Worm (Caenorhabditis elegans) whole organism, L2 larva: Measurements from ENCODE around the gene W07E11.1.
"Not testable (repeated sequence)": the region's sequence is repeated elsewhere in the genome, so short reads cannot be mapped to it uniquely, and the experiment has no call there.

Source experiments
- C34F6.9 ChIP-seq: fragments of 150-350 bp; optimal IDR thresholded peaks from 2 replicates; lab custom pipeline; 2014; ENCODE audit warnings: missing biosample characterization, missing genetic modification characterization
- F13H6.1 ChIP-seq: sonication (generic microtip); optimal IDR thresholded peaks from 2 replicates; lab custom pipeline; 2016; ENCODE audit warnings: missing genetic modification characterization, missing compliant biosample characterization
- ZK546.5 ChIP-seq: sonication (generic microtip); optimal IDR thresholded peaks from 2 replicates; lab custom pipeline; 2017; ENCODE audit warnings: missing biosample characterization, missing genetic modification characterization
- aly-2 ChIP-seq: fragments of 150-350 bp; optimal IDR thresholded peaks from 2 replicates; lab custom pipeline; 2014; ENCODE audit warnings: missing biosample characterization, missing genetic modification characterization
- blmp-1 ChIP-seq: sonication (generic microtip); optimal IDR thresholded peaks from 2 replicates; lab custom pipeline; 2017; ENCODE audit warnings: missing genetic modification characterization, mild to moderate bottlenecking, missing compliant biosample characterization, antibody characterized with exemption, moderate library complexity; ENCODE audit not compliant: insufficient read depth
- ceh-82 ChIP-seq: fragments of 150-350 bp; optimal IDR thresholded peaks from 2 replicates; lab custom pipeline; 2014; ENCODE audit warnings: missing biosample characterization, missing genetic modification characterization
- crh-2 ChIP-seq: sonication (generic microtip); optimal IDR thresholded peaks from 2 replicates; lab custom pipeline; 2017; ENCODE audit warnings: missing biosample characterization, missing genetic modification characterization
- dmd-4 ChIP-seq: sonication (generic microtip); optimal IDR thresholded peaks from 2 replicates; lab custom pipeline; 2017; ENCODE audit warnings: missing biosample characterization, missing genetic modification characterization
- egl-27 ChIP-seq: sonication (generic microtip); optimal IDR thresholded peaks from 3 replicates; lab custom pipeline; 2017; ENCODE audit warnings: missing biosample characterization, missing genetic modification reagents, missing genetic modification characterization
- elt-3 ChIP-seq: sonication (generic microtip); optimal IDR thresholded peaks from 2 replicates; lab custom pipeline; 2017; ENCODE audit warnings: missing biosample characterization, missing genetic modification characterization
- fos-1 ChIP-seq: fragments of 150-350 bp; optimal IDR thresholded peaks from 2 replicates; lab custom pipeline; 2014; ENCODE audit warnings: missing biosample characterization, missing genetic modification characterization
- gmeb-1 ChIP-seq: fragments of 150-350 bp; optimal IDR thresholded peaks from 2 replicates; lab custom pipeline; 2014; ENCODE audit warnings: missing biosample characterization, missing genetic modification characterization
- lin-13 ChIP-seq: fragments of 150-350 bp; optimal IDR thresholded peaks from 2 replicates; lab custom pipeline; 2014; ENCODE audit warnings: missing biosample characterization, missing genetic modification reagents, missing genetic modification characterization
- lin-39 ChIP-seq: fragments of 150-350 bp; optimal IDR thresholded peaks from 2 replicates; lab custom pipeline; 2014; ENCODE audit warnings: missing biosample characterization, missing genetic modification reagents, missing genetic modification characterization
- lsy-2 ChIP-seq, 2 experiments: fragments of 150-350 bp in 1 of 2; sonication (generic microtip) in 1 of 2; optimal IDR thresholded peaks; 2 replicates each; lab custom pipeline; 2014 to 2017; ENCODE audit warnings: missing biosample characterization in 2 of 2, missing genetic modification characterization in 2 of 2
- mab-5 ChIP-seq: fragments of 150-350 bp; optimal IDR thresholded peaks from 2 replicates; lab custom pipeline; 2014; ENCODE audit warnings: missing biosample characterization, missing genetic modification characterization
- mbf-1 ChIP-seq: sonication (generic microtip); optimal IDR thresholded peaks from 2 replicates; lab custom pipeline; 2017; ENCODE audit warnings: missing biosample characterization, missing genetic modification characterization
- nhr-10 ChIP-seq: sonication (generic microtip); optimal IDR thresholded peaks from 2 replicates; lab custom pipeline; 2017; ENCODE audit warnings: missing biosample characterization, missing genetic modification characterization
- nhr-11 ChIP-seq: fragments of 150-350 bp; optimal IDR thresholded peaks from 2 replicates; lab custom pipeline; 2014; ENCODE audit warnings: missing biosample characterization, missing genetic modification characterization
- nhr-12 ChIP-seq: fragments of 150-350 bp; optimal IDR thresholded peaks from 2 replicates; lab custom pipeline; 2014; ENCODE audit warnings: missing biosample characterization, missing genetic modification characterization
- nhr-129 ChIP-seq: fragments of 150-350 bp; optimal IDR thresholded peaks from 2 replicates; lab custom pipeline; 2014; ENCODE audit warnings: missing biosample characterization, missing genetic modification characterization
- nhr-21 ChIP-seq: fragments of 150-350 bp; optimal IDR thresholded peaks from 2 replicates; lab custom pipeline; 2014; ENCODE audit warnings: missing biosample characterization, missing genetic modification characterization
- nhr-6 ChIP-seq: fragments of 150-350 bp; optimal IDR thresholded peaks from 2 replicates; lab custom pipeline; 2014; ENCODE audit warnings: missing biosample characterization, missing genetic modification characterization
- nhr-77 ChIP-seq: fragments of 150-350 bp; optimal IDR thresholded peaks from 2 replicates; lab custom pipeline; 2014; ENCODE audit warnings: missing biosample characterization, missing genetic modification characterization
- peb-1 ChIP-seq: fragments of 150-350 bp; optimal IDR thresholded peaks from 2 replicates; lab custom pipeline; 2014; ENCODE audit warnings: missing biosample characterization, missing genetic modification characterization
- sem-4 ChIP-seq: fragments of 150-350 bp; optimal IDR thresholded peaks from 2 replicates; lab custom pipeline; 2014; ENCODE audit warnings: missing biosample characterization, missing genetic modification reagents, missing genetic modification characterization
- sma-3 ChIP-seq: sonication (generic microtip); optimal IDR thresholded peaks from 2 replicates; lab custom pipeline; 2016; ENCODE audit warnings: missing genetic modification reagents, missing genetic modification characterization, missing compliant biosample characterization
- sma-9 ChIP-seq, 2 experiments: fragments of 150-350 bp in 1 of 2; sonication (generic microtip) in 1 of 2; optimal IDR thresholded peaks; 2 replicates each; lab custom pipeline; 2014 to 2016; ENCODE audit warnings: missing genetic modification characterization in 2 of 2, mild to moderate bottlenecking in 1 of 2, missing biosample characterization in 1 of 2, missing compliant biosample characterization in 1 of 2, missing genetic modification reagents in 1 of 2, moderate library complexity in 1 of 2
- unc-55 ChIP-seq: fragments of 150-350 bp; sonication (generic microtip); optimal IDR thresholded peaks from 3 replicates; lab custom pipeline; 2014; ENCODE audit warnings: missing biosample characterization, missing genetic modification reagents, missing genetic modification characterization
- unc-62 ChIP-seq: fragments of 150-350 bp; optimal IDR thresholded peaks from 2 replicates; lab custom pipeline; 2014; ENCODE audit warnings: missing biosample characterization, missing genetic modification reagents, missing genetic modification characterization
- ztf-4 ChIP-seq: fragments of 150-350 bp; optimal IDR thresholded peaks from 2 replicates; lab custom pipeline; 2014; ENCODE audit warnings: missing biosample characterization, missing genetic modification characterization

The W07E11.1 gene

ce11 chrX:10095145-10095544, 10.7 kb downstream of the W07E11.1 start, which contains the start of gene flp-2:
Gene flp-2 (minus strand): TSS chrX:10095245.
- TF ChIP-seq peb-1 (tag; lab: Kevin White, UChicago) (no peak), ceh-82 (tag; lab: Kevin White, UChicago) (no peak), unc-62 (GFP tag; lab: Kevin White, UChicago) (no peak), elt-3 (no peak), fos-1 (tag; lab: Kevin White, UChicago) (no peak)
- TF ChIP-seq, all 48 proteins: peak for 0

DNA sequence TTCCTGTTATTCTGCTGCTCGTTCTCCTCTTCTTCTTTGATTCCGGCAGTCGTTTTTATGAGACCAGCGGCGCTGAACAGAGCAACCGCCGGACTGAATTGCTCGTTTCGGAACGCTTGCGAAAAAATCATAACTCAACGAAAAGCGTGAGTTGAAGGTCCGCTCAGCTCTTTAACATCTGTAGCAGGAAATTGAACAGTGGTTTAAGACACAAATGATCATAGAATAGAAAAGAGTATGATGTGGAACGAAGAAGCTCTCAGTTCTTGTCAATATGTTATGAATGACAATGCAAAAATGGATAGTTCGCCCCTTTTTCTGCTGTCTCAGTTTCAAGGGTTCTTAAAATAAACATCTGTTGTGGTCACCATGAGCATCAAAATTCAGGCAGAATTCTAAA, 29.3 kb downstream of the W07E11.1 start:
- TF ChIP-seq sma-9 (GFP tag; optimal IDR thresholded peaks at IDR 0.05; lab: Kevin White, UChicago) (no peak), sma-9 (tag; optimal IDR thresholded peaks at IDR 0.05; lab: Kevin White, UChicago) (no peak), sem-4 (tag; lab: Kevin White, UChicago) (no peak), mab-5 (tag; lab: Kevin White, UChicago) (no peak), dmd-4 (tag; lab: Kevin White, UChicago) (no peak), lsy-2 (tag; optimal IDR thresholded peaks at IDR 0.05; lab: Kevin White, UChicago) (no peak), nhr-12 (no peak), gmeb-1 (tag; lab: Kevin White, UChicago) (no peak), blmp-1 (tag; lab: Kevin White, UChicago) (no peak)

- TF ChIP-seq dmd-4 (tag; lab: Kevin White, UChicago) (no peak), crh-2 (no peak), mab-5 (tag; lab: Kevin White, UChicago) (no peak), lsy-2 (tag; optimal IDR thresholded peaks at IDR 0.05; lab: Kevin White, UChicago) (no peak), nhr-12 (no peak), F13H6.1 (tag; lab: Kevin White, UChicago) (no peak), lin-13 (GFP tag; lab: Kevin White, UChicago) (no peak), unc-55 (GFP tag; lab: Kevin White, UChicago) (no peak), unc-62 (GFP tag; lab: Kevin White, UChicago) (no peak), lin-39 (no peak), nhr-10 (tag; lab: Kevin White, UChicago) (no peak)
Observed at ce11 chrX:10123015-10123414, 38.6 kb downstream of the W07E11.1 start.

- TF ChIP-seq aly-2 (tag; lab: Kevin White, UChicago) (no peak), ZK546.5 (tag; lab: Kevin White, UChicago) (no peak), nhr-129 (tag; lab: Kevin White, UChicago) (peak; percentile 27), nhr-77 (tag; lab: Kevin White, UChicago) (no peak), sma-9 (GFP tag; optimal IDR thresholded peaks at IDR 0.05; lab: Kevin White, UChicago) (peak; percentile 35), sma-9 (tag; optimal IDR thresholded peaks at IDR 0.05; lab: Kevin White, UChicago) (no peak)
Observed at ce11 chrX:10124338-10124737, 39.9 kb downstream of the W07E11.1 start.

DNA sequence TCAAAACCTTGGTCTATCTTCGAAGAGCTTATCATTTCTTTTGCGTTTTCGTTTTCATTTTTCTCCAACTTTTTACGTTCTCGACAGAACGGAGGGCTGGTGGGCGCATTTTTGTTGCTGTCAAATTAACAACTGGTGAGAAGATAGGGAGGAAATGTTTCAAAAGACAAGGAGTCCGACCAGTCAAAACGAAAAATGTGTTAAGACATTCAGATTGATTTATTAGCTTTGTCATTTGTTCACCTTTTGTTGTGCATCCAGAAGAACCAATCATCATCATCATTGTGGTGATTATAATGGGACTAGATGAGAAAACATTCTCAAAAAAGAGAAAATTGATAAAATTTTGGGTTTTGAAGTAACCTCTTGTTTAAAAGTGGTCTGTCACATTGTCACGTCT, 45.7 kb downstream of the W07E11.1 start:
- TF ChIP-seq mab-5 (tag; lab: Kevin White, UChicago), result peak; percentile 75
- TF ChIP-seq sma-9 (GFP tag; optimal IDR thresholded peaks at IDR 0.05; lab: Kevin White, UChicago), result peak; percentile 39
- no peak for TF ChIP-seq sma-9 (tag; optimal IDR thresholded peaks at IDR 0.05; lab: Kevin White, UChicago)
- no peak for TF ChIP-seq nhr-6
- no peak for TF ChIP-seq gmeb-1 (tag; lab: Kevin White, UChicago)
- no peak for TF ChIP-seq F13H6.1 (tag; lab: Kevin White, UChicago)
- TF ChIP-seq mbf-1, result no peak
- no peak for TF ChIP-seq blmp-1 (tag; lab: Kevin White, UChicago)
- peak; percentile 1 for TF ChIP-seq nhr-129 (tag; lab: Kevin White, UChicago)

ce11 chrX:10132546-10133032, 48.2 kb downstream of the W07E11.1 start:
- TF ChIP-seq ztf-4 (tag; lab: Kevin White, UChicago) (peak; percentile 14), fos-1 (tag; lab: Kevin White, UChicago) (peak; percentile 54), F13H6.1 (tag; lab: Kevin White, UChicago) (peak; percentile 53), C34F6.9 (tag; lab: Kevin White, UChicago) (peak; percentile 31), crh-2 (peak; percentile 74), lsy-2 (tag; optimal IDR thresholded peaks at IDR 0.05; lab: Kevin White, UChicago) (peak in 1 of 2 experiments; percentile 37), lin-13 (GFP tag; lab: Kevin White, UChicago) (peak; percentile 62), sma-9 (GFP tag; optimal IDR thresholded peaks at IDR 0.05; lab: Kevin White, UChicago) (peak; percentile 79), egl-27 (peak; percentile 54), unc-55 (GFP tag; lab: Kevin White, UChicago) (peak; percentile 76), nhr-21 (tag; lab: Kevin White, UChicago) (peak; percentile 59), nhr-129 (tag; lab: Kevin White, UChicago) (peak; percentile 54), sma-3 (GFP tag; lab: Kevin White, UChicago) (peak; percentile 60), nhr-11 (peak; percentile 19), sem-4 (tag; lab: Kevin White, UChicago) (peak; percentile 32)
- TF ChIP-seq sma-9 (tag; optimal IDR thresholded peaks at IDR 0.05; lab: Kevin White, UChicago), result not testable (repeated sequence)
